Fruit fly (Drosophila melanogaster) whole organism, embryonic: ENCODE data around the gene CG11768.

Experiments
- Adf1 ChIP-seq: fragments of 200-800 bp; sonication (Bioruptor generic); IDR thresholded peaks from 2 replicates; pipeline ENCODE4 v1.3.6; 2022; ENCODE audit warnings: missing biosample characterization, missing genetic modification characterization
- Atf6 ChIP-seq: fragments of 200-800 bp; sonication (Bioruptor generic); IDR thresholded peaks from 2 replicates; pipeline ENCODE4 v1.3.6; 2022; ENCODE audit warnings: missing biosample characterization, missing genetic modification characterization
- Awh ChIP-seq: fragments of 200-800 bp; sonication (Bioruptor generic); IDR thresholded peaks from 2 replicates; pipeline ENCODE4, ENCODE4 v1.3.6; 2022; ENCODE audit warnings: missing biosample characterization, missing genetic modification characterization
- Blimp-1 ChIP-seq: fragments of 200-800 bp; sonication (Bioruptor generic); optimal IDR thresholded peaks from 3 replicates; lab custom pipeline; 2018; ENCODE audit warnings: missing biosample characterization, missing genetic modification characterization, mild to moderate bottlenecking, moderate library complexity, missing genetic modification reagents
- C15 ChIP-seq: fragments of 200-800 bp; sonication (Bioruptor generic); IDR thresholded peaks from 3 replicates; pipeline ENCODE4 v1.3.6; 2022; ENCODE audit warnings: missing biosample characterization, missing genetic modification characterization
- CG1024 ChIP-seq: fragments of 200-800 bp; sonication (Bioruptor generic); IDR thresholded peaks from 2 replicates; pipeline ENCODE4 v1.3.6; 2022; ENCODE audit warnings: missing biosample characterization, missing genetic modification characterization
- CG10274 ChIP-seq: fragments of 200-800 bp; sonication (Bioruptor generic); optimal IDR thresholded peaks from 3 replicates; lab custom pipeline; 2017; ENCODE audit warnings: missing biosample characterization, mild to moderate bottlenecking, missing genetic modification characterization
- CG10321 ChIP-seq: fragments of 200-800 bp; sonication (Bioruptor generic); IDR thresholded peaks from 2 replicates; pipeline ENCODE4 v1.3.6; 2022; ENCODE audit warnings: missing biosample characterization, missing genetic modification characterization
- CG11695 ChIP-seq: fragments of 200-800 bp; sonication (Bioruptor generic); IDR thresholded peaks from 3 replicates; pipeline ENCODE4 v1.3.6; 2022; ENCODE audit warnings: missing biosample characterization, missing genetic modification characterization
- CG12219 ChIP-seq: fragments of 200-800 bp; sonication (Bioruptor generic); optimal IDR thresholded peaks from 3 replicates; lab custom pipeline; 2018; ENCODE audit warnings: missing biosample characterization, mild to moderate bottlenecking, missing genetic modification characterization
- CG12659 ChIP-seq: fragments of 200-800 bp; sonication (Bioruptor generic); optimal IDR thresholded peaks from 3 replicates; lab custom pipeline; 2017; ENCODE audit warnings: mild to moderate bottlenecking, missing biosample characterization, missing genetic modification reagents, missing genetic modification characterization
- CG12769 ChIP-seq: fragments of 200-800 bp; sonication (Bioruptor generic); optimal IDR thresholded peaks from 2 replicates; lab custom pipeline; 2019; ENCODE audit warnings: missing biosample characterization, mild to moderate bottlenecking, missing genetic modification characterization, moderate library complexity
- CG13775 ChIP-seq: fragments of 200-800 bp; sonication (Bioruptor generic); optimal IDR thresholded peaks from 3 replicates; lab custom pipeline; 2017; ENCODE audit warnings: missing biosample characterization, mild to moderate bottlenecking, missing genetic modification characterization
- CG14014 ChIP-seq: fragments of 200-800 bp; sonication (Bioruptor generic); IDR thresholded peaks from 2 replicates; pipeline ENCODE4 v1.3.6; 2022; ENCODE audit warnings: missing biosample characterization, missing genetic modification characterization
- CG15514 ChIP-seq: fragments of 200-800 bp; sonication (Bioruptor generic); optimal IDR thresholded peaks from 3 replicates; lab custom pipeline; 2017; ENCODE audit warnings: missing biosample characterization, missing genetic modification characterization, mild to moderate bottlenecking, moderate library complexity, missing genetic modification reagents
- CG1603 ChIP-seq: fragments of 200-800 bp; sonication (Bioruptor generic); optimal IDR thresholded peaks from 2 replicates; lab custom pipeline; 2019; ENCODE audit warnings: missing biosample characterization, mild to moderate bottlenecking, missing genetic modification characterization, moderate library complexity
- CG16779 ChIP-seq: fragments of 200-800 bp; sonication (Bioruptor generic); IDR thresholded peaks from 2 replicates; pipeline ENCODE4 v1.3.6; 2022; ENCODE audit warnings: missing biosample characterization, missing genetic modification characterization
- CG16813 ChIP-seq: fragments of 200-800 bp; sonication (Bioruptor generic); IDR thresholded peaks from 3 replicates; pipeline ENCODE4 v1.3.6; 2022; ENCODE audit warnings: missing biosample characterization, missing genetic modification characterization; ENCODE audit not compliant: partially characterized antibody
- CG34422 ChIP-seq: fragments of 200-800 bp; sonication (Bioruptor generic); IDR thresholded peaks from 3 replicates; pipeline ENCODE4 v1.3.6; 2022; ENCODE audit warnings: missing biosample characterization, missing genetic modification characterization
- CG3838 ChIP-seq: fragments of 200-800 bp; sonication (Bioruptor generic); optimal IDR thresholded peaks from 3 replicates; lab custom pipeline; 2016; ENCODE audit warnings: missing biosample characterization, missing genetic modification characterization
- CG3995 ChIP-seq: fragments of 200-800 bp; sonication (Bioruptor generic); optimal IDR thresholded peaks from 3 replicates; lab custom pipeline; 2016; ENCODE audit warnings: missing biosample characterization, missing genetic modification characterization
- CG4730 ChIP-seq: fragments of 200-800 bp; sonication (Bioruptor generic); IDR thresholded peaks from 2 replicates; pipeline ENCODE4 v1.3.6; 2022; ENCODE audit warnings: missing biosample characterization, missing genetic modification characterization
- CG6765 ChIP-seq: fragments of 200-800 bp; sonication (Bioruptor generic); optimal IDR thresholded peaks from 3 replicates; lab custom pipeline; 2017; ENCODE audit warnings: missing biosample characterization, mild to moderate bottlenecking, missing genetic modification characterization
- CG7271 ChIP-seq: fragments of 200-800 bp; sonication (Bioruptor generic); optimal IDR thresholded peaks from 2 replicates; lab custom pipeline; 2018; ENCODE audit warnings: missing biosample characterization, mild to moderate bottlenecking, missing genetic modification characterization, moderate library complexity
- CG8924 ChIP-seq: fragments of 200-800 bp; optimal IDR thresholded peaks from 3 replicates; lab custom pipeline; 2019; ENCODE audit warnings: missing biosample characterization, mild to moderate bottlenecking, missing genetic modification characterization, moderate library complexity
- CG9215 ChIP-seq: fragments of 200-800 bp; sonication (Bioruptor generic); IDR thresholded peaks from 2 replicates; pipeline ENCODE4 v1.3.6; 2022; ENCODE audit warnings: missing biosample characterization, missing genetic modification characterization
- CHES-1-like ChIP-seq: fragments of 200-800 bp; sonication (Bioruptor generic); optimal IDR thresholded peaks from 2 replicates; lab custom pipeline; 2016; ENCODE audit warnings: missing biosample characterization, missing genetic modification characterization
- Doc3 ChIP-seq: fragments of 200-800 bp; sonication (Bioruptor generic); IDR thresholded peaks from 3 replicates; pipeline ENCODE4 v1.3.6; 2022; ENCODE audit warnings: missing biosample characterization, missing genetic modification characterization; ENCODE audit not compliant: partially characterized antibody
- Dref ChIP-seq: fragments of 200-800 bp; sonication (Bioruptor generic); IDR thresholded peaks from 2 replicates; pipeline ENCODE4 v1.3.6; 2022; ENCODE audit warnings: missing biosample characterization, missing genetic modification characterization
- E2f2 ChIP-seq: fragments of 200-800 bp; sonication (Bioruptor generic); IDR thresholded peaks from 2 replicates; pipeline ENCODE4 v1.3.6; 2022; ENCODE audit warnings: missing biosample characterization, missing genetic modification characterization
- ERR ChIP-seq: fragments of 200-800 bp; sonication (Bioruptor generic); optimal IDR thresholded peaks from 2 replicates; lab custom pipeline; 2016; ENCODE audit warnings: missing biosample characterization, missing genetic modification characterization
- Hr3 ChIP-seq: fragments of 200-800 bp; sonication (Bioruptor generic); optimal IDR thresholded peaks from 3 replicates; lab custom pipeline; 2016; ENCODE audit warnings: missing biosample characterization, missing genetic modification characterization
- Vsx1 ChIP-seq: fragments of 200-800 bp; sonication (Bioruptor generic); optimal IDR thresholded peaks from 2 replicates; lab custom pipeline; 2017; ENCODE audit warnings: missing biosample characterization, mild to moderate bottlenecking, missing genetic modification characterization, missing genetic modification reagents
- aop ChIP-seq: fragments of 200-800 bp; sonication (Bioruptor generic); IDR thresholded peaks from 2 replicates; pipeline ENCODE4 v1.3.6; 2022; ENCODE audit warnings: missing biosample characterization, missing genetic modification characterization
- bab2 ChIP-seq: fragments of 200-800 bp; sonication (Bioruptor generic); optimal IDR thresholded peaks from 2 replicates; lab custom pipeline; 2016; ENCODE audit warnings: missing biosample characterization, missing genetic modification characterization
- br ChIP-seq: fragments of >200 bp; optimal IDR thresholded peaks from 2 replicates; lab custom pipeline; 2017
- bsh ChIP-seq, 2 experiments: fragments of 200-800 bp; sonication (Bioruptor generic); optimal IDR thresholded peaks; 2 replicates each; lab custom pipeline; 2017 to 2018; ENCODE audit warnings: mild to moderate bottlenecking in 2 of 2, missing biosample characterization in 2 of 2, missing genetic modification characterization in 2 of 2, moderate library complexity in 1 of 2
- cad ChIP-seq: fragments of >200 bp; optimal IDR thresholded peaks from 2 replicates; lab custom pipeline; 2017; ENCODE audit warnings: missing biosample characterization, missing genetic modification characterization
- cato ChIP-seq: fragments of 200-800 bp; sonication (Bioruptor generic); optimal IDR thresholded peaks from 2 replicates; lab custom pipeline; 2016; ENCODE audit warnings: missing biosample characterization, missing genetic modification characterization, borderline replicate concordance
- ci ChIP-seq: fragments of 200-800 bp; sonication (Bioruptor generic); IDR thresholded peaks from 3 replicates; pipeline ENCODE4 v1.3.6; 2022; ENCODE audit warnings: missing biosample characterization, missing genetic modification characterization
- fd3F ChIP-seq: fragments of 200-800 bp; sonication (Bioruptor generic); optimal IDR thresholded peaks from 2 replicates; lab custom pipeline; 2018; ENCODE audit warnings: missing biosample characterization, mild to moderate bottlenecking, missing genetic modification characterization, moderate library complexity
- her ChIP-seq: fragments of 200-800 bp; sonication (Bioruptor generic); optimal IDR thresholded peaks from 2 replicates; lab custom pipeline; 2016; ENCODE audit warnings: missing biosample characterization, missing genetic modification characterization
- jigr1 ChIP-seq: fragments of 200-800 bp; sonication (Bioruptor generic); IDR thresholded peaks from 3 replicates; pipeline ENCODE4 v1.3.6; 2022; ENCODE audit warnings: missing biosample characterization, missing genetic modification characterization
- kni ChIP-seq: fragments of 200-800 bp; sonication (Bioruptor generic); optimal IDR thresholded peaks from 3 replicates; lab custom pipeline; 2017; ENCODE audit warnings: mild to moderate bottlenecking, missing biosample characterization, missing genetic modification reagents, missing genetic modification characterization
- mirr ChIP-seq: fragments of 200-800 bp; sonication (Bioruptor generic); optimal IDR thresholded peaks from 3 replicates; lab custom pipeline; 2018; ENCODE audit warnings: missing biosample characterization, mild to moderate bottlenecking, missing genetic modification characterization
- nau ChIP-seq: fragments of 200-800 bp; sonication (Bioruptor generic); optimal IDR thresholded peaks from 3 replicates; lab custom pipeline; 2017; ENCODE audit warnings: missing biosample characterization, mild to moderate bottlenecking, missing genetic modification characterization, missing genetic modification reagents
- odd ChIP-seq: fragments of 200-800 bp; sonication (Bioruptor generic); optimal IDR thresholded peaks from 2 replicates; lab custom pipeline; 2017; ENCODE audit warnings: missing biosample characterization, mild to moderate bottlenecking, missing genetic modification characterization
- org-1 ChIP-seq: fragments of 200-800 bp; sonication (Bioruptor generic); optimal IDR thresholded peaks from 2 replicates; lab custom pipeline; 2017; ENCODE audit warnings: missing biosample characterization, missing genetic modification characterization
- peb ChIP-seq: fragments of 200-800 bp; sonication (Bioruptor generic); IDR thresholded peaks from 2 replicates; pipeline ENCODE4 v1.3.6; 2022; ENCODE audit warnings: missing biosample characterization, missing genetic modification characterization
- repo ChIP-seq: fragments of 200-800 bp; sonication (Bioruptor generic); optimal IDR thresholded peaks from 2 replicates; lab custom pipeline; 2016; ENCODE audit warnings: missing biosample characterization, missing genetic modification characterization
- slbo ChIP-seq: fragments of 200-800 bp; sonication (Bioruptor generic); IDR thresholded peaks from 2 replicates; pipeline ENCODE4 v1.3.6; 2022; ENCODE audit warnings: missing biosample characterization, missing genetic modification characterization

Gene CG11768

DNA sequence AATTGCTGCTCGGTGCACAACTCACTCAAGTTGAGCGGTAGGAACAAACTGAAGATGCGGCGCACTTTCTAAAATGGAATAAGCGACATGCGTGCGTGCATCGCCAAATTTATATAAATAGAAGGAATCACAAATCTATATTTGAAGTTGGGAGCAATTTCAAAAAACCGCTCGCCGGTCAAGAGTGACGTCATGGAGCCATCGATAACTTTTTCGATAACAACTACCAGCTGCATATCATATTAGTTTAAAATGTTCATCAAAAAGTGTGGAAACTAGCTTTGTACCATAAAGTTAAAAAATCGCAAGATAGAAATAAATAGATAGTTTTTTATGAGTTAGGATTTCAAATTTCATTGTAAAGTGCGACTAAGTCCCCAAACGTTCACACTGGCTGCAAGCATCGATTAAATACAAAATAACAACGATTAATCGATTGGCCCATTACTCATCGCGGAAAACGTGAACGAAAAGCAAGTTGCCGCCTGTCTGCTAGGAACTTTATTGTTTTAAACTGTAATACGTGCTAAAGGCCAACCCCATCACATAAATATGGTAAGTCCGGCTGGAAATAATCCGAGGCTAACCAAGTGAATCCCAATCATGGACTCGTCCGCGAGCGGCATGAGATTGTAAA, 33.2 kb upstream of the CG11768 start, which contains the start of the genes Pif1A, Pif1B and CCT7 (continued):
- TF ChIP-seq ci (GFP tag; lab: Robert Waterston, UW) (no peak), CG6765 (GFP tag; lab: Kevin White, UChicago) (no peak), Dref (GFP tag; lab: Robert Waterston, UW) (peak; percentile 91), CG9215 (no peak), odd (GFP tag; lab: Kevin White, UChicago) (no peak), CG12769 (tag; lab: Kevin White, UChicago) (no peak), bsh (GFP tag; optimal IDR thresholded peaks at IDR 0.05; lab: Kevin White, UChicago) (no peak), CG34422 (peak; percentile 79; the same call in 2 of the 3 replicates), CG8924 (no peak), aop (GFP tag; lab: Robert Waterston, UW) (no peak), CG3995 (GFP tag; lab: Kevin White, UChicago) (peak; percentile 90), Awh (no peak), org-1 (GFP tag; lab: Kevin White, UChicago) (no peak), mirr (GFP tag; lab: Kevin White, UChicago) (no peak), cad (no peak), kni (GFP tag; lab: Kevin White, UChicago) (no peak), CG10321 (GFP tag; lab: Robert Waterston, UW) (no peak), CG13775 (GFP tag; lab: Kevin White, UChicago) (peak; percentile 5), CG3838 (no peak), repo (GFP tag; lab: Kevin White, UChicago) (peak; percentile 5), Adf1 (GFP tag; lab: Robert Waterston, UW) (no peak), ERR (GFP tag; lab: Kevin White, UChicago) (peak; percentile 18), cato (no peak), slbo (peak; percentile 14; the same call in 1 of the 2 replicates), nau (GFP tag; lab: Kevin White, UChicago) (no peak), CG16813 (GFP tag; lab: Robert Waterston, UW) (peak; percentile 93), Blimp-1 (GFP tag; lab: Kevin White, UChicago) (no peak), CG14014 (GFP tag; lab: Robert Waterston, UW) (no peak), CG7271 (tag; lab: Kevin White, UChicago) (no peak), fd3F (GFP tag; lab: Kevin White, UChicago) (no peak), Vsx1 (GFP tag; lab: Kevin White, UChicago) (no peak), CG10274 (no peak), CG16779 (no peak), CG12659 (GFP tag; lab: Kevin White, UChicago) (peak; percentile 53), her (GFP tag; lab: Kevin White, UChicago) (no peak), Hr3 (GFP tag; lab: Kevin White, UChicago) (no peak), CHES-1-like (GFP tag; lab: Kevin White, UChicago) (peak; percentile 69), Atf6 (GFP tag; lab: Robert Waterston, UW) (no peak), CG1024 (GFP tag; lab: Robert Waterston, UW) (no peak), E2f2 (GFP tag; lab: Robert Waterston, UW) (peak; percentile 85), bab2 (GFP tag; lab: Kevin White, UChicago) (no peak), Doc3 (peak; percentile 96), CG4730 (GFP tag; lab: Robert Waterston, UW) (no peak), CG15514 (GFP tag; lab: Kevin White, UChicago) (peak; percentile 73), C15 (GFP tag; lab: Robert Waterston, UW) (no peak), br (lab: Kevin White, UChicago) (no peak), peb (GFP tag; lab: Robert Waterston, UW) (no peak), CG1603 (peak; percentile 36), jigr1 (GFP tag; lab: Robert Waterston, UW) (no peak), CG11695 (no peak), CG12219 (no peak)
